Worm (Caenorhabditis elegans): ENCODE results near the gene gpdh-2.

DNA sequence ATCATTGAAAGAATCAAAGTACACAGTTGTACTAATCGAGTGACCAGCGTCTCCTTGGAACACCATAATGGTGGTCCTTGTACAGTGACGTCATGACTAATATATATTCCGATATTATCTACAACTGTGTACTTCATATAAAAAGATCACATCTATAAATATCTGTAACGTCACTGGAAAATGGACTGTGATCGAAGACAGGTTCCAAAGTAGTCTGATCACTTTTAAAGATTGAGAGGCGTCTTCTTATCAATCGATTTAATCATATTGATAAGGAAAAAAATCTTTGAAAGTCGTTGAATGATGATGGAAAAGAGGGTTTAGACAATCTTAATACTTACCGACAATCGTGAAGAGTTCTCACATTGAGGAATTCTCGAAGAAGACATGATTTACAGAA lies 922 bp downstream of the gpdh-2 start:
- TF ChIP-seq snpc-4 (tag; optimal IDR thresholded peaks at IDR 0.05), result no peak
- no peak for TF ChIP-seq mdl-1 (tag; optimal IDR thresholded peaks at IDR 0.05)

Measured in whole organism, L3 larva.